Fruit fly (Drosophila melanogaster) Kc167 (cell line): Measurements from ENCODE around the gene ND-15.

Experiments used
- Sin3A ChIP-seq: fragments of >200 bp; optimal IDR thresholded peaks from 2 replicates; lab custom pipeline; 2018; ENCODE audit warnings: missing external identifiers
- h ChIP-seq: fragments of >200 bp; optimal IDR thresholded peaks from 3 replicates; lab custom pipeline; 2018; ENCODE audit warnings: missing external identifiers
- insv ChIP-seq: fragments of >200 bp; optimal IDR thresholded peaks from 3 replicates; lab custom pipeline; 2018; ENCODE audit warnings: missing external identifiers
- psq ChIP-seq: fragments of >200 bp; optimal IDR thresholded peaks from 2 replicates; lab custom pipeline; 2017; ENCODE audit warnings: missing external identifiers
- ttk ChIP-seq: sonication (Bioruptor generic); optimal IDR thresholded peaks from 2 replicates; lab custom pipeline; 2017; ENCODE audit warnings: missing external identifiers

DNA sequence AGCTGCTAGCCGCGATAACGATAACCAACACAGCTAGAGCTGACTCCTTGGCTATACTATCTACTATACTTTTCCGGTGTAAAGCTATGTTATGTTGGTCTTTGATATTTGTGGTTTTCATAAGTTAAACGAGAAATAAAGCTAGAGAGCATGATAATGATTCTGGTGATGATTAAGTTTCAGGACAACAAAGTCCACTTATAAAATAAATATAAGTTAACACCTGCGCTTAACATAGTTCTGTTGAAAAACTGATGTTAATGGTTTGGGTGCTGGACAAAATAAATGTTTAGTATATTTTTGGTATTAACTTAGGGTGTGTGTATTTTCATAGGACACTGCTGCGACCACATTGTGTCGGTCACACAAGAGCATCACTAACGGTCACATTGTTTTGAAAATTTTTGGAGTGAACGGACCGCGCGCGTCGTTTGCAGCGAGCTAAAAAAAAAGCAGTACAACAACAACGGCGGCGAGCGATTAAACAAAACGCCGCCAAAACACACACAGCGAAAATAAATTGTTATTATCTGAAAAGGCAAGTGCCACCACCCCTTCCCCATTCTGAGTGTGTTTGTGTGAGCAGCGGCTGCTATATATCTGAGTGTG is 44.2 kb downstream of the ND-15 start, which contains the start of the genes CG33635 and spen:
- no peak for TF ChIP-seq psq (lab: Kevin White, UChicago)
- TF ChIP-seq ttk = no peak
- TF ChIP-seq Sin3A = no peak
- no peak for TF ChIP-seq h (lab: Kevin White, UChicago)
- TF ChIP-seq insv (lab: Kevin White, UChicago) = no peak
